Worm (Caenorhabditis elegans): Measurements from ENCODE around the gene dpy-9.
A peak's percentile ranks its signal among the peaks of the same experiment; 100 is the strongest.

DNA sequence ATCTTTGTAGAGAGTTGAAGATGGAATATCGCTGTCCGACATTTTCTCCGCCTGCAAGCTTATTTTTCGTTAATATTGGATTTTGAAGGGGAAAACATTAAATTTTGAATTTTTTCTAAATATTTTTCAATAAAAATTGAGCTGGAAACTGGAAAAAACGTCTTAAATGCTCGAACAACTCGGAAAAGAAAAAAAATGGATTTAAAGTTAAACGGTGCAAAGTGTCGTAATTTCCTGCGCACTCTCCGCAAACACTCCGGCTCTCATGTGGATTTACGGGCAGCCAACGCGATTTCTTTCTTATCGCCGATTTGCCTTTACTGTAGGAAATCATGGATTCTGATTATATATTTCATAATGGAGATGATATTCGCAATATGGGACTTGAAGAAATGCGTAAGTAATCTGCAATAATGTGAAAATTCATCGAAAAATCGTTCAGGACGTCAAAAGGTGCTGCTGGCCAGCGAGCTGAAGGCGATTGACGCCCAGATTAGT, 18.7 kb downstream of the dpy-9 start, which contains the start of the genes fnta-1 and cogc-8:
- peak; percentile 31 to 52 (median 44) for TF ChIP-seq ceh-82 (tag; optimal IDR thresholded peaks at IDR 0.05)
- TF ChIP-seq vab-15 (tag; optimal IDR thresholded peaks at IDR 0.05), result no peak
- TF ChIP-seq ets-5 (GFP tag; IDR thresholded peaks at IDR 0.05), result no peak
- no peak for TF ChIP-seq pqm-1 (tag; optimal IDR thresholded peaks at IDR 0.05)
- TF ChIP-seq lin-15B (tag; optimal IDR thresholded peaks at IDR 0.05), result peak; percentile 25
- TF ChIP-seq nhr-12 (tag; optimal IDR thresholded peaks at IDR 0.05), result no peak
- no peak for TF ChIP-seq hpl-2 (GFP tag; optimal IDR thresholded peaks at IDR 0.05)
- peak; percentile 71 for TF ChIP-seq nhr-47 (tag; optimal IDR thresholded peaks at IDR 0.05)
- TF ChIP-seq nhr-77 (tag; optimal IDR thresholded peaks at IDR 0.05), result no peak
- peak; percentile 44 for TF ChIP-seq tbx-2 (tag; optimal IDR thresholded peaks at IDR 0.05)

Data from whole organism, L1 larva.